Worm (Caenorhabditis elegans) whole organism, mixed stage, embryonic: ENCODE measurements around the gene clec-149.

Experiments
- ces-1 ChIP-seq: fragments of 150-350 bp; optimal IDR thresholded peaks from 2 replicates; lab custom pipeline; 2014; ENCODE audit warnings: missing biosample characterization, missing genetic modification reagents, missing genetic modification characterization
- elt-1 ChIP-seq: sonication (generic microtip); optimal IDR thresholded peaks from 2 replicates; lab custom pipeline; 2017; ENCODE audit warnings: missing genetic modification characterization, mild to moderate bottlenecking, missing compliant biosample characterization, antibody characterized with exemption, moderate library complexity, borderline replicate concordance; ENCODE audit not compliant: insufficient read depth
- ham-2 ChIP-seq: fragments of 200-800 bp; sonication (Bioruptor generic); optimal IDR thresholded peaks from 2 replicates; lab custom pipeline; 2018; ENCODE audit warnings: mild to moderate bottlenecking, missing genetic modification characterization, missing compliant biosample characterization
- lsy-2 ChIP-seq: fragments of 150-350 bp; optimal IDR thresholded peaks from 2 replicates; lab custom pipeline; 2014; ENCODE audit warnings: missing biosample characterization, missing genetic modification characterization
- nhr-237 ChIP-seq: fragments of 150-350 bp; optimal IDR thresholded peaks from 2 replicates; lab custom pipeline; 2014; ENCODE audit warnings: missing biosample characterization, missing genetic modification characterization
- nhr-76 ChIP-seq: sonication (generic microtip); optimal IDR thresholded peaks from 2 replicates; lab custom pipeline; 2017; ENCODE audit warnings: missing biosample characterization, missing genetic modification characterization
- pha-4 ChIP-seq: fragments of 150-350 bp; optimal IDR thresholded peaks from 2 replicates; lab custom pipeline; 2018; ENCODE audit warnings: missing biosample characterization, missing genetic modification reagents, missing genetic modification characterization
- sem-2 ChIP-seq: fragments of 200-800 bp; sonication (Bioruptor generic); optimal IDR thresholded peaks from 2 replicates; lab custom pipeline; 2018; ENCODE audit warnings: mild to moderate bottlenecking, missing genetic modification characterization, missing compliant biosample characterization
- snpc-4 ChIP-seq: fragments of 150-350 bp; optimal IDR thresholded peaks from 2 replicates; lab custom pipeline; 2014; ENCODE audit warnings: missing biosample characterization, missing genetic modification characterization
- tbx-8 ChIP-seq: fragments of 200-800 bp; sonication (Bioruptor generic); optimal IDR thresholded peaks from 2 replicates; lab custom pipeline; 2018; ENCODE audit warnings: mild to moderate bottlenecking, missing genetic modification characterization, moderate library complexity, missing compliant biosample characterization

The clec-149 gene

DNA sequence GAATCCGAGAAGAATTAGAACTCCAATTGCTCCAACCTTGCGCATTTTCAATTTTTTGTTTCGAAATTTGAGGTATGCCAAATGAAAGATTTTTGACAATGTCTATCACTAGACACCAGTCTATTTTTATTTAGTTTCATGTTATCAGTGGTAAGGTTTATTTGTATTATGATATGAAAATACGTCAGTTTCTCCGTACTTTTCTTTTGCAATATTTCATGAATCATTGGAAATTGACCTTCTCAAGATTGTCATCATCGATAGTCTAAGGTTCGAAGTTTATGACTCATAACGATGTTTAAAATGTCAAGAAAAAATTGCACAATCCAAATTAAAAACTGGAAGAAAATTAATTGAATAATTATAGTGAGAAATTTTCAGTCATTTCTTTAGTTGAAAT is 50.4 kb downstream of the clec-149 start, which contains the start of gene clc-19:
Gene clc-19 (minus strand): TSS at position 135 of the 400 bp plus-strand sequence.
- TF ChIP-seq ham-2 (no peak), elt-1 (tag; lab: Kevin White, UChicago) (no peak), nhr-76 (tag; lab: Kevin White, UChicago) (no peak), tbx-8 (no peak), ces-1 (GFP tag; lab: Kevin White, UChicago) (no peak), lsy-2 (tag; lab: Kevin White, UChicago) (no peak), snpc-4 (tag; lab: Kevin White, UChicago) (no peak), nhr-237 (tag; lab: Kevin White, UChicago) (no peak), pha-4 (tag; lab: Kevin White, UChicago) (no peak), sem-2 (no peak)
- TF ChIP-seq, all 35 proteins: peak for 0
